Worm (Caenorhabditis elegans) whole organism, L2 larva: ENCODE measurements around the gene F56D5.9.

Source experiments
- F13H6.1 ChIP-seq: sonication (generic microtip); optimal IDR thresholded peaks from 2 replicates; lab custom pipeline; 2016; ENCODE audit warnings: missing genetic modification characterization, missing compliant biosample characterization
- Y55F3AM.14 ChIP-seq: fragments of 200-800 bp; sonication (Bioruptor generic); optimal IDR thresholded peaks from 2 replicates; lab custom pipeline; 2018; ENCODE audit warnings: mild to moderate bottlenecking, missing genetic modification characterization, missing compliant biosample characterization
- alr-1 ChIP-seq: fragments of 150-350 bp; optimal IDR thresholded peaks from 2 replicates; lab custom pipeline; 2014; ENCODE audit warnings: missing biosample characterization, missing genetic modification characterization
- aly-2 ChIP-seq: fragments of 150-350 bp; optimal IDR thresholded peaks from 2 replicates; lab custom pipeline; 2014; ENCODE audit warnings: missing biosample characterization, missing genetic modification characterization
- ama-1 ChIP-seq: fragments of 150-350 bp; optimal IDR thresholded peaks from 2 replicates; lab custom pipeline; 2018; ENCODE audit warnings: inconsistent platforms
- ceh-16 ChIP-seq: fragments of 150-350 bp; optimal IDR thresholded peaks from 2 replicates; lab custom pipeline; 2014; ENCODE audit warnings: missing biosample characterization, missing genetic modification characterization
- ceh-82 ChIP-seq: fragments of 150-350 bp; optimal IDR thresholded peaks from 2 replicates; lab custom pipeline; 2014; ENCODE audit warnings: missing biosample characterization, missing genetic modification characterization
- crh-2 ChIP-seq: sonication (generic microtip); optimal IDR thresholded peaks from 2 replicates; lab custom pipeline; 2017; ENCODE audit warnings: missing biosample characterization, missing genetic modification characterization
- dmd-4 ChIP-seq: sonication (generic microtip); optimal IDR thresholded peaks from 2 replicates; lab custom pipeline; 2017; ENCODE audit warnings: missing biosample characterization, missing genetic modification characterization
- egl-27 ChIP-seq: sonication (generic microtip); optimal IDR thresholded peaks from 3 replicates; lab custom pipeline; 2017; ENCODE audit warnings: missing biosample characterization, missing genetic modification reagents, missing genetic modification characterization
- elt-1 ChIP-seq: fragments of 150-350 bp; optimal IDR thresholded peaks from 2 replicates; lab custom pipeline; 2014; ENCODE audit warnings: missing biosample characterization, missing genetic modification characterization
- fos-1 ChIP-seq: fragments of 150-350 bp; optimal IDR thresholded peaks from 2 replicates; lab custom pipeline; 2014; ENCODE audit warnings: missing biosample characterization, missing genetic modification characterization
- gmeb-1 ChIP-seq: fragments of 150-350 bp; optimal IDR thresholded peaks from 2 replicates; lab custom pipeline; 2014; ENCODE audit warnings: missing biosample characterization, missing genetic modification characterization
- lin-11 ChIP-seq: fragments of 150-350 bp; sonication (generic microtip); optimal IDR thresholded peaks from 2 replicates; lab custom pipeline; 2014; ENCODE audit warnings: missing biosample characterization, missing genetic modification characterization, inconsistent platforms, mixed read lengths
- lin-13 ChIP-seq: fragments of 150-350 bp; optimal IDR thresholded peaks from 2 replicates; lab custom pipeline; 2014; ENCODE audit warnings: missing biosample characterization, missing genetic modification reagents, missing genetic modification characterization
- lin-39 ChIP-seq: fragments of 150-350 bp; optimal IDR thresholded peaks from 2 replicates; lab custom pipeline; 2014; ENCODE audit warnings: missing biosample characterization, missing genetic modification reagents, missing genetic modification characterization
- lsy-2 ChIP-seq, 2 experiments: fragments of 150-350 bp in 1 of 2; sonication (generic microtip) in 1 of 2; optimal IDR thresholded peaks; 2 replicates each; lab custom pipeline; 2014 to 2017; ENCODE audit warnings: missing biosample characterization in 2 of 2, missing genetic modification characterization in 2 of 2
- mab-5 ChIP-seq: fragments of 150-350 bp; optimal IDR thresholded peaks from 2 replicates; lab custom pipeline; 2014; ENCODE audit warnings: missing biosample characterization, missing genetic modification characterization
- nhr-10 ChIP-seq: sonication (generic microtip); optimal IDR thresholded peaks from 2 replicates; lab custom pipeline; 2017; ENCODE audit warnings: missing biosample characterization, missing genetic modification characterization
- nhr-11 ChIP-seq: fragments of 150-350 bp; optimal IDR thresholded peaks from 2 replicates; lab custom pipeline; 2014; ENCODE audit warnings: missing biosample characterization, missing genetic modification characterization
- nhr-129 ChIP-seq: fragments of 150-350 bp; optimal IDR thresholded peaks from 2 replicates; lab custom pipeline; 2014; ENCODE audit warnings: missing biosample characterization, missing genetic modification characterization
- nhr-21 ChIP-seq: fragments of 150-350 bp; optimal IDR thresholded peaks from 2 replicates; lab custom pipeline; 2014; ENCODE audit warnings: missing biosample characterization, missing genetic modification characterization
- nhr-237 ChIP-seq: fragments of 150-350 bp; optimal IDR thresholded peaks from 2 replicates; lab custom pipeline; 2014; ENCODE audit warnings: missing biosample characterization, missing genetic modification characterization
- nhr-25 ChIP-seq: fragments of 150-350 bp; sonication (generic microtip); optimal IDR thresholded peaks from 3 replicates; lab custom pipeline; 2014; ENCODE audit warnings: missing biosample characterization, missing genetic modification characterization
- nhr-77 ChIP-seq: fragments of 150-350 bp; optimal IDR thresholded peaks from 2 replicates; lab custom pipeline; 2014; ENCODE audit warnings: missing biosample characterization, missing genetic modification characterization
- peb-1 ChIP-seq: fragments of 150-350 bp; optimal IDR thresholded peaks from 2 replicates; lab custom pipeline; 2014; ENCODE audit warnings: missing biosample characterization, missing genetic modification characterization
- sem-4 ChIP-seq: fragments of 150-350 bp; optimal IDR thresholded peaks from 2 replicates; lab custom pipeline; 2014; ENCODE audit warnings: missing biosample characterization, missing genetic modification reagents, missing genetic modification characterization
- sma-3 ChIP-seq: sonication (generic microtip); optimal IDR thresholded peaks from 2 replicates; lab custom pipeline; 2016; ENCODE audit warnings: missing genetic modification reagents, missing genetic modification characterization, missing compliant biosample characterization
- sma-9 ChIP-seq, 2 experiments: fragments of 150-350 bp in 1 of 2; sonication (generic microtip) in 1 of 2; optimal IDR thresholded peaks; 2 replicates each; lab custom pipeline; 2014 to 2016; ENCODE audit warnings: missing genetic modification characterization in 2 of 2, mild to moderate bottlenecking in 1 of 2, missing biosample characterization in 1 of 2, missing compliant biosample characterization in 1 of 2, missing genetic modification reagents in 1 of 2, moderate library complexity in 1 of 2
- snpc-4 ChIP-seq: fragments of 150-350 bp; optimal IDR thresholded peaks from 2 replicates; lab custom pipeline; 2014; ENCODE audit warnings: missing biosample characterization, missing genetic modification characterization
- unc-39 ChIP-seq: fragments of 150-350 bp; optimal IDR thresholded peaks from 2 replicates; lab custom pipeline; 2014; ENCODE audit warnings: missing biosample characterization, missing genetic modification characterization
- unc-55 ChIP-seq: fragments of 150-350 bp; sonication (generic microtip); optimal IDR thresholded peaks from 3 replicates; lab custom pipeline; 2014; ENCODE audit warnings: missing biosample characterization, missing genetic modification reagents, missing genetic modification characterization
- unc-62 ChIP-seq: fragments of 150-350 bp; optimal IDR thresholded peaks from 2 replicates; lab custom pipeline; 2014; ENCODE audit warnings: missing biosample characterization, missing genetic modification reagents, missing genetic modification characterization
- zag-1 ChIP-seq: fragments of 150-350 bp; optimal IDR thresholded peaks from 2 replicates; lab custom pipeline; 2014; ENCODE audit warnings: missing biosample characterization, missing genetic modification characterization
- ztf-11 ChIP-seq: sonication (generic microtip); optimal IDR thresholded peaks from 2 replicates; lab custom pipeline; 2017; ENCODE audit warnings: missing biosample characterization, missing genetic modification characterization
- ztf-4 ChIP-seq: fragments of 150-350 bp; optimal IDR thresholded peaks from 2 replicates; lab custom pipeline; 2014; ENCODE audit warnings: missing biosample characterization, missing genetic modification characterization

Gene F56D5.9

DNA sequence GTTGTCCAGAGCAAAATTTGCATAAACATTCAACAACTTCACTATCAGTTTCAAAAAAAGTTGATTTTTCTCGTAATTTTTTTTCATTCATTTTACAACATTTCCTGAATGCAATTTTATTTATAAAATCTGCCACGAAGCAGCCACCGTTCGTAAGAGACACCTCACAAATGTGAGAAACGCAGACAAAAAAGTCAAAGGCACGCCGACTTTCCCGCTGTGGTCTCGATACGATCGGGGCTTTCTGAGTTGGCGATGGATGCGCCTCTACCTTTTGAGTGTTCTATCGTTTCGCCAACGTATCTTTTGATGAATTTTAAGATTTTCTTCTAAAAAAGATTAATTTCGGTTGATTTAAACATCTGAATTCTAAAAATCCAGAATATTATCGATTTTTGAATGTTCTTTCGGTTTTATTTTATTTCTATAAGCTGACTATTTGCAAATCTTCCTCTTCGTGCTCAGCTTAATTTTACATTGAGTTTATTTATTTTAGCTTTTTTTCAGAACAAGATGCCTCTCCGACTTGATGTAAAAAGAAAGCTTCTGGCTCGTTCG, 37.0 kb upstream of the F56D5.9 start, which contains the start of gene copb-2 (continued):
- TF ChIP-seq lsy-2 (tag; optimal IDR thresholded peaks at IDR 0.05; lab: Kevin White, UChicago): peak; percentile 17 to 84
- TF ChIP-seq lin-11 (tag; lab: Kevin White, UChicago): peak; percentile 55
- TF ChIP-seq snpc-4 (tag; lab: Kevin White, UChicago): peak; percentile 67
- peak; percentile 36 for TF ChIP-seq sma-9 (GFP tag; optimal IDR thresholded peaks at IDR 0.05; lab: Kevin White, UChicago)
- no peak for TF ChIP-seq sma-9 (tag; optimal IDR thresholded peaks at IDR 0.05; lab: Kevin White, UChicago)
- TF ChIP-seq gmeb-1 (tag; lab: Kevin White, UChicago): peak; percentile 71
- TF ChIP-seq nhr-21 (tag; lab: Kevin White, UChicago): no peak
- no peak for TF ChIP-seq unc-39 (tag; lab: Kevin White, UChicago)
- TF ChIP-seq aly-2 (tag; lab: Kevin White, UChicago): no peak
- TF ChIP-seq ceh-16 (tag; lab: Kevin White, UChicago): no peak
- TF ChIP-seq alr-1 (tag; lab: Kevin White, UChicago): no peak
- peak; percentile 20 for TF ChIP-seq fos-1 (tag; lab: Kevin White, UChicago)
- TF ChIP-seq nhr-129 (tag; lab: Kevin White, UChicago): peak; percentile 28
- peak; percentile 93 for TF ChIP-seq crh-2
- no peak for TF ChIP-seq elt-1
- no peak for TF ChIP-seq lin-39
- no peak for TF ChIP-seq egl-27 (tag; lab: Kevin White, UChicago)
- peak; percentile 36 for TF ChIP-seq nhr-25 (tag; lab: Kevin White, UChicago)
- TF ChIP-seq nhr-10 (tag; lab: Kevin White, UChicago): no peak
- peak; percentile 12 for TF ChIP-seq ama-1 (lab: Kevin White, UChicago)
- no peak for TF ChIP-seq peb-1

DNA sequence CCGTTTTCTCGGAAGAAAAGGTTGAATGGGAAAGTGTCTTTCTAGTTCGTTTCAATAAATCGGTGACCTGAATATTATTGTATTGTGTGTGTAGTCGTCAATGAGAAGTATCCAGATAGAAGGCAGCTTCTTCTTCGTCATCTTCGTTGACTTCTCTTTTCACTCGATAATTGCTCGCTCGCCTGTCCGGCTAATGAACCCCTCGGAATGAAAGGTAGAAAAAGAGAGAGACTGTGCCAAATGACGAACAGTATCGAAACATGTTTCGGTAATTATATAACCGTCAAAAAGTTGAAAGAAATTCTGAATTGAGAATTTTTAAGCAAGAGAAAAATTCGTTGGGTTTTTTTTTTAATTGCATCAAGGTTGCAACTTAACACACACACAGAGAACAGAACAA, 35.1 kb upstream of the F56D5.9 start, which contains the start of gene cutl-17:
Gene cutl-17, minus strand, starts transcription at position 101 of the 400 bp plus-strand sequence.
- TF ChIP-seq nhr-237 (tag; lab: Kevin White, UChicago) (no peak), nhr-11 (tag; lab: Kevin White, UChicago) (no peak), F13H6.1 (tag; lab: Kevin White, UChicago) (no peak), nhr-129 (tag; lab: Kevin White, UChicago) (no peak), lin-11 (tag; lab: Kevin White, UChicago) (no peak), dmd-4 (no peak), ceh-82 (no peak), Y55F3AM.14 (GFP tag; lab: Kevin White, UChicago) (no peak), nhr-10 (tag; lab: Kevin White, UChicago) (no peak), peb-1 (no peak), sma-3 (no peak), mab-5 (tag; lab: Kevin White, UChicago) (no peak), zag-1 (tag; lab: Kevin White, UChicago) (no peak), crh-2 (no peak), ztf-11 (tag; lab: Kevin White, UChicago) (no peak), lsy-2 (tag; optimal IDR thresholded peaks at IDR 0.05; lab: Kevin White, UChicago) (no peak)

DNA sequence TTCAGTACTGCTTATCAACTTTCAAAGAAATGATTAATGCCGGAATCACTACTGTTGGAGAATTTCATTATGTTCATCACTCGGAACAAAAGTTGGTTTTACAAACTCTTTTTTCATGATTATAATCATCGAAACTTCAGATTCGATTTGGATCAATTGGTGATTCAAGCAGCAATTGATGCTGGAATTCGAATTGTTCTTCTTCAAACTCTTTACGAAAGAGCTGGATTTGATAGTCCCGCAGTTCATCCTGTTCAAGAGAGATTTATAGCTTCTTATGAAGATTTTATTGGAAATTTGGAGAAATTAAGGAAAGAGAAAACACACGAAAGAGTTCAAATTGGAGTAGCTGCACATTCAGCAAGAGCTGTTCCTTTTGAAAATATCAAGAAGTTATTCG, 29.5 kb upstream of the F56D5.9 start:
- TF ChIP-seq Y55F3AM.14 (GFP tag; lab: Kevin White, UChicago): no peak
- TF ChIP-seq nhr-77 (tag; lab: Kevin White, UChicago): no peak
- TF ChIP-seq alr-1 (tag; lab: Kevin White, UChicago): no peak
- no peak for TF ChIP-seq ztf-4 (tag; lab: Kevin White, UChicago)
- no peak for TF ChIP-seq zag-1 (tag; lab: Kevin White, UChicago)
- TF ChIP-seq unc-62 (GFP tag; lab: Kevin White, UChicago): no peak
- no peak for TF ChIP-seq nhr-21 (tag; lab: Kevin White, UChicago)
- TF ChIP-seq lin-11 (tag; lab: Kevin White, UChicago): no peak
- no peak for TF ChIP-seq gmeb-1 (tag; lab: Kevin White, UChicago)
- no peak for TF ChIP-seq fos-1 (tag; lab: Kevin White, UChicago)
- no peak for TF ChIP-seq sma-9 (GFP tag; optimal IDR thresholded peaks at IDR 0.05; lab: Kevin White, UChicago)
- no peak for TF ChIP-seq sma-9 (tag; optimal IDR thresholded peaks at IDR 0.05; lab: Kevin White, UChicago)

DNA sequence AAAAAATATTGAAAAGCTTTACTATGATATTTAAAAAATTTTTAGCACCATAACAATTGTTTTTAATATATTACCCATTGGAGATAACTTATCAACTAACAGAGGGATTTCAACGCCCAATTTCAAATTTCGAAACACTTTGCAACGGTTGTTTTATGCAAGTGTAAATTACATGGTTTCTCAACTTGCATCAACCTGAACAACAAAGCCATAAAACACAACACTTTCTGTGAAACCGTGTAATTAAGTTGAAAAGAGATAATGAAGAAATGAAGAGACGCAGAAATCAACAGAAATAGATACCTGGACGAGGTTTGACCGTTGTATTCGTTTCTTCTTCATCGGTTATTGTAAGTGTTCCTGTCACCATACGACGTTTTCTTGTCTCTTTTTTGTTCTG, 28.1 kb upstream of the F56D5.9 start, which contains the start of gene cpin-1:
Gene cpin-1, plus strand, starts transcription at position 301 of the 400 bp plus-strand sequence.
- TF ChIP-seq lin-13 (GFP tag; lab: Kevin White, UChicago) (no peak), unc-55 (GFP tag; lab: Kevin White, UChicago) (no peak), mab-5 (tag; lab: Kevin White, UChicago) (no peak), unc-62 (GFP tag; lab: Kevin White, UChicago) (no peak), nhr-11 (tag; lab: Kevin White, UChicago) (no peak), sem-4 (tag; lab: Kevin White, UChicago) (no peak), peb-1 (no peak), elt-1 (no peak)
